Worm (Caenorhabditis elegans): ENCODE results near the gene pap-1.

The pap-1 gene

DNA sequence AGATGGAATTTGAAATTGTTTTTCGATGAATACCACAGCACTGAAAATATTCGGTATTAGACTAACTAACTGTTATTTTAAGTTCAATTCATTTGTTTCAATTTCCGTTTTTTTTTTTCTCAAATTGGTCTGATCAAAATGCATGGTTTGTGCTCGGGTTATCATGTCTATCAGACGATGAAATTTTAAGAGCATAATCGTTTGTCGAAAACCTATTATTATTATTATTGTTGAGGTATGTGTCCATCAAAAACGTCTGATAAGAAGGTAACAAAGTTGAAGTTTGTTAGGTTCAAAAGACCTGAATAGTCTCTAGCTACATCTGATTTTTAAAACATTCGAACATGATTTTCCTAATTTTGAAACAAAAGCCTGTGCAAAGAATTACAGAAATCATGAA, 42.2 kb downstream of the pap-1 start:
- no peak for TF ChIP-seq mml-1 (tag; optimal IDR thresholded peaks at IDR 0.05)
- TF ChIP-seq elt-2 (tag; optimal IDR thresholded peaks at IDR 0.05), result peak; percentile 85
- TF ChIP-seq ztf-11 (tag; optimal IDR thresholded peaks at IDR 0.05), result no peak
- peak; percentile 16 for TF ChIP-seq pqm-1 (tag; optimal IDR thresholded peaks at IDR 0.05)

DNA sequence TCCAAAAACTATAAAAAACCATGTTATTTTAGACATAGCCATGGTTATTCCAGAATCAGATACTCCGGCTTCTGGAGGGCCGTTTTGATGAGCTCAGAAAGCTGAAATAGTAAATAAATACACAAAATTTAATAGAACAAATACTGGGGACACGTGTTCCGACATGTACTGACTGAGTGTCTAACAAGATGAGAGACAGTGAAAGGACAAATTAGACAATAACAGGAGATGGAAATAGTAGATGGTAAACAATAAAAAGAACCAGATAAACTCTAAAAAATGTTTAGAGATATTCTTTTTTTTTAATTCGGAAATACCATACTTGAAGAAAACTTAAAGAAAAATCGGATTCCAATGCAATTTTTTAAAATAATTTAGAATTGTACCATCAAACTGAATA, 42.9 kb downstream of the pap-1 start, which contains the start of gene Y32F6B.1:
Gene Y32F6B.1, minus strand, starts transcription at position 101 of the 400 bp plus-strand sequence.
- no peak for TF ChIP-seq nhr-11 (tag; optimal IDR thresholded peaks at IDR 0.05)
- no peak for TF ChIP-seq daf-12 (tag; optimal IDR thresholded peaks at IDR 0.05)
- no peak for TF ChIP-seq pha-4 (tag; optimal IDR thresholded peaks at IDR 0.05)
- TF ChIP-seq nhr-23 (tag; optimal IDR thresholded peaks at IDR 0.05), result no peak
- no peak for TF ChIP-seq ama-1 (optimal IDR thresholded peaks at IDR 0.05)
- TF ChIP-seq unc-62 (GFP tag; optimal IDR thresholded peaks at IDR 0.05), result no peak
- TF ChIP-seq nhr-237 (tag; optimal IDR thresholded peaks at IDR 0.05), result no peak
- no peak for TF ChIP-seq egl-27 (tag; optimal IDR thresholded peaks at IDR 0.05)
- no peak for TF ChIP-seq nhr-76 (tag; optimal IDR thresholded peaks at IDR 0.05)
- no peak for TF ChIP-seq R02D3.7 (tag; optimal IDR thresholded peaks at IDR 0.05)
- TF ChIP-seq elt-1 (tag; optimal IDR thresholded peaks at IDR 0.05), result no peak

DNA sequence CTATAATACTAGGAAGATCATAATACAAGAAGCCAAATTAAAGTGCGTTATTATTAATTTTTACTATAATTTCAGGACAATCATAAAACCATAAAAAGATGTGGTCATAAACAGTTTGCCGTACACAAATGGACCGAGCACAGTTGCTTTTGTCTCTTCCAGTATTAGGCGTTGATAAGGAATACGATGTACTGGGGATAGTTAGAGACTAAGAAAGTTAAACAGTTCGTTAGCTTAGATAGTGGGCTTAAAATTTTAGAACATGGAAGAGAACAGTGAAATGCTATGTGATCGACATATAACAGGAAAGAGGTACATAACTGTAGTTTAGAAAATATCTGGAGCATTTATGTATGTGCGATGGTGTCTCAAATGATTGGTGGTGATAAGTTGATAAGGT, 43.6 kb downstream of the pap-1 start:
- TF ChIP-seq pqm-1 (tag; optimal IDR thresholded peaks at IDR 0.05) (peak; percentile 59), ZK546.5 (tag; optimal IDR thresholded peaks at IDR 0.05) (no peak), elt-2 (tag; optimal IDR thresholded peaks at IDR 0.05) (peak; percentile 73)

DNA sequence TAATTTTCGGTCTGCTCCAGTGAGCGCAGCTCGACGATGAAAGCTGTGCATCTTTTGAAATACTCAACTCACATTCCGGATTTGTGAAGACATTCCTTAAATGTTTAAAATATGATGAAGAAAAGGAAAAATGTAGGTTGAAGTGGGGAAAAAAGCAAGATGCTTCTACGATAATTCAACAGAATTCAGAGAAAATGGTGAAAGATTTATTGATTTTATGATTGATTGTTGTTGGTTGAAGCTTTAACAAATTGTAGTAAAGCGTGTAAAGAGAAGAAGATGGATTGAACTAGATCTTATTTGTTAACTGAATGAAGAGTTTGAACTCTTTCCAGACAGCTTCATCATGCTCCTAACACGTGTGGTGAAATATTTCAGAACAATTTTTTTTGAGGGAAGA, 48.2 kb downstream of the pap-1 start, which contains the start of gene ncx-5:
Gene ncx-5, minus strand, starts transcription at position 101 of the 400 bp plus-strand sequence.
- TF ChIP-seq nhr-77 (tag; optimal IDR thresholded peaks at IDR 0.05) (no peak), unc-39 (tag; optimal IDR thresholded peaks at IDR 0.05) (no peak), ZK546.5 (tag; optimal IDR thresholded peaks at IDR 0.05) (no peak), fkh-2 (tag; optimal IDR thresholded peaks at IDR 0.05) (no peak), daf-12 (tag; optimal IDR thresholded peaks at IDR 0.05) (no peak), nfya-1 (tag; optimal IDR thresholded peaks at IDR 0.05; ENCODE audit: insufficient read depth) (no peak)

DNA sequence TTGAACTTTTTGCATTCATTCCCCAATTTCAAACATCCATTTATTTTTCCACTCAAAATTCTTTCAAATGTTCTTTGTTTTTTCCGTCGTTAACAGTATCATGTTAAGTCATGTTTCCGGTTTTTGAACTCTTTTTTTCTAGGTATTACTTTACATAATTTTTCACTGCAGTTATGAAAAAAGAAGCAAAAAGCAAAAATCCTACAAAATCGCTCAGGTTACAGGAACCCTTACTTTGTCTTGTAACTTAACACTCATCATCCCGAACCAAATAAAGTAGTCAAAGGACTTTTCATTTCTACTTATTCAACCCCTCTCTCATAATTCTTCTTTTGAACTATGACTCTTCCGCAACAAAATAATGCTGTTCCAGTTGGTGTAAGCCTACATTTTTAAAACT, 49.7 kb downstream of the pap-1 start, which contains the start of gene aqp-5:
Gene aqp-5, plus strand, starts transcription at position 301 of the 400 bp plus-strand sequence.
- TF ChIP-seq nhr-77 (tag; optimal IDR thresholded peaks at IDR 0.05) (no peak), R02D3.7 (tag; optimal IDR thresholded peaks at IDR 0.05) (no peak), zag-1 (tag; optimal IDR thresholded peaks at IDR 0.05) (no peak), fkh-2 (tag; optimal IDR thresholded peaks at IDR 0.05) (no peak), ztf-4 (tag; optimal IDR thresholded peaks at IDR 0.05) (no peak), nhr-237 (tag; optimal IDR thresholded peaks at IDR 0.05) (no peak), nhr-43 (tag; optimal IDR thresholded peaks at IDR 0.05; ENCODE audit: poor library complexity, severe bottlenecking) (no peak), egl-27 (tag; optimal IDR thresholded peaks at IDR 0.05) (no peak), nhr-67 (tag; optimal IDR thresholded peaks at IDR 0.05) (no peak), ceh-9 (tag; optimal IDR thresholded peaks at IDR 0.05) (no peak), nhr-76 (tag; optimal IDR thresholded peaks at IDR 0.05) (no peak), mml-1 (tag; optimal IDR thresholded peaks at IDR 0.05) (no peak), ztf-11 (tag; optimal IDR thresholded peaks at IDR 0.05) (no peak), nhr-11 (tag; optimal IDR thresholded peaks at IDR 0.05) (no peak)

DNA sequence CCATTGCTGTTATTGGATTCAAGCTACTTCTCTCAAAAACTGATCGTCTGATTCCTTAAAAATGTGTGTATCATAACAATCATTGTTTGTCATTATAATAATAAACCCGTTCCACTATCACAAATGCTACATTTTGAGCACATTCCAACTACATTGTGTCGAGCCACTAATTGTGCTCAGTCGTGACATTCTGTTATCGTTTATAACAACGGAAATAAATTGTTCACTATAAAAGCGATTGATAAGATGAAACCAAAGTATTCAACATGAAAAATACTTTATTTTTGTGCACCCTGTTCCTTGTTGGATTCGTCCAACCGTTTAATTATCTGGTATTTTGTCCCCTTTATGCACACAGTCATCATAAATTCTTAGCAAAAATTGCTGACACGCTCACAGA, 51.4 kb downstream of the pap-1 start, which contains the start of gene ugt-33:
Gene ugt-33, plus strand, starts transcription at position 260 of the 400 bp plus-strand sequence.
- TF ChIP-seq lsy-12 (tag; optimal IDR thresholded peaks at IDR 0.05) (no peak), ZK546.5 (tag; optimal IDR thresholded peaks at IDR 0.05) (no peak), ama-1 (optimal IDR thresholded peaks at IDR 0.05) (no peak), fkh-2 (tag; optimal IDR thresholded peaks at IDR 0.05) (no peak), eor-1 (tag; optimal IDR thresholded peaks at IDR 0.05) (no peak), nhr-43 (tag; optimal IDR thresholded peaks at IDR 0.05; ENCODE audit: poor library complexity, severe bottlenecking) (no peak), nhr-25 (tag; optimal IDR thresholded peaks at IDR 0.05) (no peak), egl-5 (tag; optimal IDR thresholded peaks at IDR 0.05) (no peak), elt-2 (tag; optimal IDR thresholded peaks at IDR 0.05) (peak; percentile 76), pqm-1 (tag; optimal IDR thresholded peaks at IDR 0.05) (peak; percentile 83), unc-39 (tag; optimal IDR thresholded peaks at IDR 0.05) (no peak), lin-15B (tag; optimal IDR thresholded peaks at IDR 0.05) (no peak), hmg-11 (tag; optimal IDR thresholded peaks at IDR 0.05) (no peak), sea-2 (GFP tag; optimal IDR thresholded peaks at IDR 0.05) (no peak)

Measured in whole organism, L3 larva.